Worm (Caenorhabditis elegans) whole organism, L4/young adult: ENCODE measurements around the gene ztf-18.
A peak's percentile ranks its signal among the peaks of the same experiment; 100 is the strongest.

Experiments used
- W03F9.2 ChIP-seq: fragments of 150-350 bp; optimal IDR thresholded peaks from 2 replicates; lab custom pipeline; 2014; ENCODE audit warnings: missing biosample characterization, missing genetic modification characterization
- dao-5 ChIP-seq: sonication (generic microtip); optimal IDR thresholded peaks from 2 replicates; lab custom pipeline; 2016; ENCODE audit warnings: missing genotype, missing genetic modification characterization, moderate library complexity, missing compliant biosample characterization
- him-1 ChIP-seq: sonication (generic microtip); optimal IDR thresholded peaks from 2 replicates; lab custom pipeline; 2016; ENCODE audit warnings: missing genotype, missing genetic modification reagents, missing genetic modification characterization, missing compliant biosample characterization

Gene ztf-18

ce11 chrIII:907311-907710, 11.8 kb upstream of the ztf-18 start, which contains the start of gene F23H11.4:
Gene F23H11.4, minus strand, starts transcription at chrIII:907539.
- no peak for TF ChIP-seq W03F9.2 (tag; lab: Kevin White, UChicago)
- no peak for TF ChIP-seq dao-5
- TF ChIP-seq him-1 (tag; lab: Kevin White, UChicago), result no peak

- TF ChIP-seq dao-5 (no peak), him-1 (tag; lab: Kevin White, UChicago) (no peak), W03F9.2 (tag; lab: Kevin White, UChicago) (no peak)
These were observed 6.2 kb upstream of the ztf-18 start for ce11 chrIII:901600-902250.

- TF ChIP-seq dao-5 (no peak), him-1 (tag; lab: Kevin White, UChicago) (no peak), W03F9.2 (tag; lab: Kevin White, UChicago) (no peak)
These were observed 5.6 kb upstream of the ztf-18 start, which contains the start of gene sucl-2 for ce11 chrIII:901148-901547. Gene sucl-2, minus strand, starts transcription at chrIII:901412.

- TF ChIP-seq dao-5 (no peak), W03F9.2 (tag; lab: Kevin White, UChicago) (no peak), him-1 (tag; lab: Kevin White, UChicago) (no peak)
These were observed 4.6 kb upstream of the ztf-18 start for ce11 chrIII:900134-900533.

ce11 chrIII:896904-897303, 1.4 kb upstream of the ztf-18 start:
- TF ChIP-seq W03F9.2 (tag; lab: Kevin White, UChicago) (no peak), him-1 (tag; lab: Kevin White, UChicago) (no peak), dao-5 (no peak)

ce11 chrIII:891014-891413, 4.5 kb downstream of the ztf-18 start, which contains the start of gene T24C4.10:
Gene T24C4.10, minus strand, starts transcription at chrIII:891243.
- TF ChIP-seq him-1 (tag; lab: Kevin White, UChicago) (no peak), W03F9.2 (tag; lab: Kevin White, UChicago) (no peak), dao-5 (no peak)

ce11 chrIII:888983-889549, 6.4 kb downstream of the ztf-18 start:
- TF ChIP-seq W03F9.2 (tag; lab: Kevin White, UChicago), result no peak
- TF ChIP-seq dao-5, result no peak
- no peak for TF ChIP-seq him-1 (tag; lab: Kevin White, UChicago)

ce11 chrIII:887874-888299, 7.6 kb downstream of the ztf-18 start:
- TF ChIP-seq him-1 (tag; lab: Kevin White, UChicago) (peak; percentile 66), dao-5 (no peak), W03F9.2 (tag; lab: Kevin White, UChicago) (peak; percentile 14)

ce11 chrIII:886726-887125, 8.8 kb downstream of the ztf-18 start, which contains the start of gene zer-1:
Gene zer-1, minus strand, starts transcription at chrIII:886793.
- TF ChIP-seq dao-5 (no peak), him-1 (tag; lab: Kevin White, UChicago) (no peak)

ce11 chrIII:883595-883994, 11.9 kb downstream of the ztf-18 start:
- TF ChIP-seq dao-5, result no peak
- TF ChIP-seq him-1 (tag; lab: Kevin White, UChicago), result no peak
- no peak for TF ChIP-seq W03F9.2 (tag; lab: Kevin White, UChicago)

- TF ChIP-seq dao-5, result peak; percentile 44
- no peak for TF ChIP-seq him-1 (tag; lab: Kevin White, UChicago)
These were observed 14.1 kb downstream of the ztf-18 start for ce11 chrIII:881460-881859.

ce11 chrIII:880840-881239, 14.7 kb downstream of the ztf-18 start:
- TF ChIP-seq him-1 (tag; lab: Kevin White, UChicago) (no peak), dao-5 (no peak)

- TF ChIP-seq dao-5 (no peak), W03F9.2 (tag; lab: Kevin White, UChicago) (no peak), him-1 (tag; lab: Kevin White, UChicago) (no peak)
These were observed 15.9 kb downstream of the ztf-18 start, which contains the start of the genes T24C4.5 and ucr-2.3 for ce11 chrIII:879634-880033. Gene T24C4.5, minus strand, starts transcription at chrIII:879734. Gene ucr-2.3, plus strand, starts transcription at chrIII:879860.

- TF ChIP-seq W03F9.2 (tag; lab: Kevin White, UChicago), result no peak
These were observed 22.1 kb downstream of the ztf-18 start, which contains the start of gene clc-19 for ce11 chrIII:873432-873831. Gene clc-19, minus strand, starts transcription at chrIII:873566.

- TF ChIP-seq him-1 (tag; lab: Kevin White, UChicago) (no peak), dao-5 (no peak), W03F9.2 (tag; lab: Kevin White, UChicago) (no peak)
These were observed 23.1 kb downstream of the ztf-18 start, which contains the start of the genes T24C4.3 and clc-20 for ce11 chrIII:872373-872772. Gene T24C4.3, minus strand, starts transcription at chrIII:872473. Gene clc-20, plus strand, starts transcription at chrIII:872583.
